Fruit fly (Drosophila melanogaster): ENCODE results near the gene CG3246.

CG3246 gene

dm6 chr2L:3422753-3423152, 39.0 kb downstream of the CG3246 start:
- no peak for TF ChIP-seq CG8765 (GFP tag; IDR thresholded peaks at IDR 0.05)
- no peak for TF ChIP-seq Trl (optimal IDR thresholded peaks at IDR 0.05)
- TF ChIP-seq Trl (GFP tag; optimal IDR thresholded peaks at IDR 0.05): no peak
- TF ChIP-seq Hand (GFP tag; optimal IDR thresholded peaks at IDR 0.05): no peak
- no peak for TF ChIP-seq Scr (GFP tag; IDR thresholded peaks at IDR 0.05; ENCODE audit: partially characterized antibody)
- TF ChIP-seq br (optimal IDR thresholded peaks at IDR 0.05): no peak
- no peak for TF ChIP-seq CG15269 (tag; optimal IDR thresholded peaks at IDR 0.05)
- TF ChIP-seq CG5180 (GFP tag; optimal IDR thresholded peaks at IDR 0.05): peak; percentile 98
- no peak for TF ChIP-seq CG11247 (GFP tag; IDR thresholded peaks at IDR 0.05)
- no peak for TF ChIP-seq abd-A (tag; optimal IDR thresholded peaks at IDR 0.05)
- TF ChIP-seq zen2 (GFP tag; IDR thresholded peaks at IDR 0.05; ENCODE audit: partially characterized antibody): 0 out of 3 replicates have a peak, but pooled peaks have one; percentile 25
- TF ChIP-seq Aef1 (GFP tag; IDR thresholded peaks at IDR 0.05): no peak
- no peak for TF ChIP-seq pan (optimal IDR thresholded peaks at IDR 0.05)
- no peak for TF ChIP-seq pan (GFP tag; optimal IDR thresholded peaks at IDR 0.05 in 1 of 2, IDR thresholded peaks at IDR 0.05 in 1 of 2)
- TF ChIP-seq CG9876 (GFP tag; optimal IDR thresholded peaks at IDR 0.05): no peak
- no peak for TF ChIP-seq Ravus (GFP tag; IDR thresholded peaks at IDR 0.05)
- TF ChIP-seq Adf1 (GFP tag; IDR thresholded peaks at IDR 0.05): peak; percentile 49; the same call in 1 of the 2 replicates
- no peak for TF ChIP-seq ATbp (GFP tag; optimal IDR thresholded peaks at IDR 0.05)
- TF ChIP-seq CG4424 (GFP tag; optimal IDR thresholded peaks at IDR 0.05): no peak
- TF ChIP-seq eve (GFP tag; optimal IDR thresholded peaks at IDR 0.05): no peak
- TF ChIP-seq nom (GFP tag; optimal IDR thresholded peaks at IDR 0.05): no peak
- TF ChIP-seq Elba2 (GFP tag; optimal IDR thresholded peaks at IDR 0.05): no peak
- TF ChIP-seq Dbx (GFP tag; IDR thresholded peaks at IDR 0.05): 0 out of 3 replicates have a peak, but pooled peaks have one; percentile 29
- TF ChIP-seq chinmo (GFP tag; IDR thresholded peaks at IDR 0.05; ENCODE audit: partially characterized antibody): peak; percentile 85; the same call in 2 of the 4 replicates
- no peak for TF ChIP-seq tio (GFP tag; optimal IDR thresholded peaks at IDR 0.05)
- peak; percentile 49; the same call in 1 of the 2 replicates for TF ChIP-seq vvl (GFP tag; IDR thresholded peaks at IDR 0.05)
- no peak for TF ChIP-seq Bteb2 (GFP tag; optimal IDR thresholded peaks at IDR 0.05)
- TF ChIP-seq Fer1 (GFP tag; optimal IDR thresholded peaks at IDR 0.05): peak; percentile 18
- no peak for TF ChIP-seq CG12942 (GFP tag; optimal IDR thresholded peaks at IDR 0.05)
- TF ChIP-seq CG3995 (GFP tag; optimal IDR thresholded peaks at IDR 0.05): no peak
- TF ChIP-seq ERR (GFP tag; optimal IDR thresholded peaks at IDR 0.05): no peak
- no peak for TF ChIP-seq ham (GFP tag; IDR thresholded peaks at IDR 0.05)
- TF ChIP-seq CG14965 (GFP tag; optimal IDR thresholded peaks at IDR 0.05; ENCODE audit: borderline replicate concordance): no peak
- no peak for TF ChIP-seq pb (GFP tag; optimal IDR thresholded peaks at IDR 0.05)
- no peak for TF ChIP-seq pita (GFP tag; optimal IDR thresholded peaks at IDR 0.05)
- peak; percentile 28; the same call in 1 of the 2 replicates for TF ChIP-seq CG13287 (GFP tag; IDR thresholded peaks at IDR 0.05; ENCODE audit: partially characterized antibody)
- peak; percentile 63 for TF ChIP-seq Med (GFP tag)
- TF ChIP-seq sens (GFP tag): no peak
- no peak for TF ChIP-seq fu2 (GFP tag; optimal IDR thresholded peaks at IDR 0.05)
- TF ChIP-seq unc-4 (GFP tag; IDR thresholded peaks at IDR 0.05; ENCODE audit: partially characterized antibody): no peak
- peak; percentile 42 for TF ChIP-seq Deaf1 (tag; optimal IDR thresholded peaks at IDR 0.05)
- peak; percentile 42; the same call in 1 of the 2 replicates for TF ChIP-seq stc (GFP tag; IDR thresholded peaks at IDR 0.05)
- TF ChIP-seq CG12104 (GFP tag; optimal IDR thresholded peaks at IDR 0.05): no peak
- 0 out of 3 replicates have a peak, but pooled peaks have one; percentile 17 for TF ChIP-seq sr (GFP tag; IDR thresholded peaks at IDR 0.05)
- TF ChIP-seq CG15011 (GFP tag; optimal IDR thresholded peaks at IDR 0.05): no peak
- no peak for TF ChIP-seq Drgx (GFP tag; IDR thresholded peaks at IDR 0.05)
- no peak for TF ChIP-seq corto (GFP tag; optimal IDR thresholded peaks at IDR 0.05)
- TF ChIP-seq Jarid2 (GFP tag; optimal IDR thresholded peaks at IDR 0.05): peak; percentile 78
- TF ChIP-seq gsb (GFP tag; IDR thresholded peaks at IDR 0.05): no peak
- no peak for TF ChIP-seq cg (GFP tag; optimal IDR thresholded peaks at IDR 0.05)
- TF ChIP-seq ftz-f1 (GFP tag; optimal IDR thresholded peaks at IDR 0.05): no peak
- TF ChIP-seq CG10543 (GFP tag; optimal IDR thresholded peaks at IDR 0.05): no peak
